Fruit fly (Drosophila melanogaster): Measurements from ENCODE around the gene CG12093.

CG12093 gene

DNA sequence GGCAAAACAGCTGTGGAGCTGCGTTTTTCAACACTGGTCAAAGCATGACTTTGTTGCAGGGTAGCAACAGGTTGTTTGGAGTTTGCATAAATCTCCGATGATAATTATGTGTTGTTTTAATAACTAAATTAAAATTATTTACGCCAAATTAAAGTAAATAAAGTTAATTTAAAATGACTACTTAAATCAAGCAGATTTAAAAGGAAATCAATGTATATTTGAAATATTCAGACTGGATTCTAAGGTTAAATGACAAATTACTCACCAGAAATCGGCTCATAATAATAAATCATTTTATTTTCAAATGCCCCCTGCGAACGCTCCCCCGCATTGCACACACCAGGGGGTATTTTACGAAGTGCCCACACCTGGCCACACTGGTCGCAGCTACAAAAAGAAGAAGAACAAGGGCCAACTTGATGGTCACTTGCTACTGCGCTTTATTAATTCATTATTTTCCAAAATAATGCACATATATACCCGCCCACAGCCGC, at the start of gene CG12093, which contains the start of gene Atg2:
Gene CG12093 (minus strand): TSS at position 40 of the 494 bp plus-strand sequence.
Gene Atg2 (plus strand): TSS at position 371 of the 494 bp plus-strand sequence.
- TF ChIP-seq CG17801 (GFP tag; optimal IDR thresholded peaks at IDR 0.05; ENCODE audit: partially characterized antibody), result peak; percentile 92

DNA sequence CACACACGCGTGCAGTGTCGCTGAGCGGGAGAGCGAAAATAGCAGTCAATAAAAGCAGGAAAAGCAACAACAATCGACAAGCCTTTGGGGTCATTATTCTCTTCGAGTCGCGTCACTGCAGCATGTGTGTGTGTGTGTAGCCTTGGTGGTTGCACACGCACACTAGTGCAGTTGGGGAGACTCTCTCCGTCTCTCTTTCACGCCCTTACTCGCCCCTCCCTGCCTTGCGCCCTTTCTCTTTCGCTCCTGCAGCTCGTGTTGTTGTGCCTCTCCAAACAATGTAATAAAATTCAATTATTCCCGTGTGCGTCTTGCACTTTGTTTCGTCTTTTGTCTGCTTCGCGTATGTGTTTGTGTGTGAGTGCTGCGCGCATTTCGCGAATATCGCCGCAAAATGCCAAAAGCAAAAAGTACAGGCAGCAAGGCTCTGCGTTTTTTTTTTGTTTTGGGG, 49.7 kb upstream of the CG12093 start:
- TF ChIP-seq CG17801 (GFP tag; optimal IDR thresholded peaks at IDR 0.05; ENCODE audit: partially characterized antibody), result no peak

DNA sequence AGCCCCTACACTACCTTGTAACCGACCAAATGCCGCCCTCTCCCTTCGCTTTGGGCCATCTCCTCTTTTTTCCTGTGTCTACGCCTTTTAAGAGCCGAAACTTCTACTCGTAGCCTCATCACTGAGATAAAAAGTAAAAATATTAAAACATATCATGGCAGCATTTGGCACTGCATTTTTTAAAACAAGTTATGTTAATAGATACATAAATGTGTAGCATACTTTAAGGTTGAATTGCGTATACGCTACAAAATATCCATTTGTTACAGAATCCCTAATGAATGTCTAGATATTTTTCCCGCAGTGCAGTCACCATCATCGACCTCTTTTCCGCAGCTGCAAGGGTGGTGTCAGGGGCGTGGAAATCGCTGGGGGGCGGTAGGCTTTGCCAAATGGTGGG, 49.1 kb upstream of the CG12093 start:
- no peak for TF ChIP-seq CG17801 (GFP tag; optimal IDR thresholded peaks at IDR 0.05; ENCODE audit: partially characterized antibody)

DNA sequence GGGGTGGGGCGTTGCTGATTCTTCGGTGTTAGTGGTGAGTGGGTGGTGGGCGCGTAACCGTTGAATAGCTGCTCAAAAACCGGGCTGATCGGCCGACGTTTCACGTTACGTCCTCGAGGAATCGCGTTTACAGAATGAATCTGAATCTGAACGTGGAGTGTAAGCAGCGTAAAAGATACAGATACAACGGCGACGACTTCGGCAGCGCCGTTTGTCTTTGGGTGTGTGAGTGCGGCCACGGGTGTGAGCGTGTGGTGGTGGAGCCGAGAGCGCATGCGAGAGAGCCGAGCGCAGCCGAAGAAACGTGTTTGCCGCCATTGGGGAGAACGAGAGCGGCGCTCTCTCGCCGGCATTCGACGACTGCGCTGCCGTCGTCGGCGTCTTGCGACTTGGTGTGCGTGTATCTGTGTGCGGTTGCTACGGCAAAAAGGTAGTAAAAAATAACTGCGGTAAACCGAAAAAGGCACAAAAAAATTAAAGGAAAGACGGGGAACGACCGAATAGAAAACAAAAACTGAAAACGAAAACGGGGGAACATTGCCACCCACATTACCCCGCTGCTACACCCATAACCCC, 47.2 kb upstream of the CG12093 start:
- peak; percentile 62 for TF ChIP-seq CG17801 (GFP tag; optimal IDR thresholded peaks at IDR 0.05; ENCODE audit: partially characterized antibody)

DNA sequence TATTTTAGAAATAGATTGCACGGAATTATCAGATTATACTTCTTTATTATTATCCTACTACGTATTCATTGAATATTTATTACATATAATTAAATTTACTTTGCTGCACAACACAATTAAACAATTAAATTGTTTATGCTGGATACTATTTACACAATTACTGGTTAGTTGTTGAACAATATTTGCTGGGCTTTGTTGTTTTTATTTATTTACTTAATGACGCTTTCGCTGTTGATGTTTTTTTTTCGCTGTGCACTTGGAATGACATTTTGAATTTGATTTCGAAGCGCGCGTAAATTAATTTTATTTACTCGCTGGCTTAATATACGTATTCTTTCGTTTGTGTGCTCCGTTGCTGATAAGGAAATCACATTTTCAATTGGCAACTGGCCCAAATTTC, 46.5 kb upstream of the CG12093 start:
- TF ChIP-seq CG17801 (GFP tag; optimal IDR thresholded peaks at IDR 0.05; ENCODE audit: partially characterized antibody), result no peak

DNA sequence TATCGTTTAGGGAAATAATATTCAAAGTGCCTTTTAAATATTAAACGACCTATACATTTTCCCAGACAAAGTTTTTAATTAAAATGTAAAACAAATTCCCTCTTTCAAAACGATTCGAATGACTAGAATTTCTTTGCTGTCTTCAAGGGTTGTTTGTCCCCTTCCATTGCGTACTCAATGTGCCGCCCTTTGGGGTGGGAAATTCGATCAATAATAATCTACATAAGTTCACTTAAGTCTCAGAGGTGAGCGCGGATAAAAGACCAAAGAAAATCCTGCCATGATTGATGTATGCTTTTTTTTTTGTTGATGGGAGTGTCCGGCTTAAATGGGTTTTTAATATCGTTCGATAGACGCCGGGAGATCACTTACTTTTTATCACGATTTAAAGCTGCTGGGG, 45.9 kb upstream of the CG12093 start:
- TF ChIP-seq CG17801 (GFP tag; optimal IDR thresholded peaks at IDR 0.05; ENCODE audit: partially characterized antibody), result no peak

DNA sequence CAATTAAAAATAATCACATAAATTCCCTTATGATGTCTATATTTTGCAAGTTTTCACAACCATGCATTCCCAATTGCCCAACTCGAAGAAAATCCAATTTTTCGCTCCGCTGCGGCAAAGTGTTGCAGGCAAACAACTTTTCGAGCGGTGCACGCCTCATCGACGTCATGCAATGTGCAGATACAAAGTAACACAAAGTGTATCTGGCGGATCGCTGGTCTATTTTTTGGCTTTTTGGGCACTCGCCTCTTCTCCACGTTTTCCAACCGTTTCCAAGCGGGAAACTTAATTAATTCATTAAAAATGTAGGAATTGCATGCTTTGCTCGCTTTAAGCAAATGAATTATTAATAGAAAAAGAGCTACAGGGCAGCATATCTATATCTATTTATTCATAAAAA, 45.0 kb upstream of the CG12093 start:
- TF ChIP-seq CG17801 (GFP tag; optimal IDR thresholded peaks at IDR 0.05; ENCODE audit: partially characterized antibody), result no peak

DNA sequence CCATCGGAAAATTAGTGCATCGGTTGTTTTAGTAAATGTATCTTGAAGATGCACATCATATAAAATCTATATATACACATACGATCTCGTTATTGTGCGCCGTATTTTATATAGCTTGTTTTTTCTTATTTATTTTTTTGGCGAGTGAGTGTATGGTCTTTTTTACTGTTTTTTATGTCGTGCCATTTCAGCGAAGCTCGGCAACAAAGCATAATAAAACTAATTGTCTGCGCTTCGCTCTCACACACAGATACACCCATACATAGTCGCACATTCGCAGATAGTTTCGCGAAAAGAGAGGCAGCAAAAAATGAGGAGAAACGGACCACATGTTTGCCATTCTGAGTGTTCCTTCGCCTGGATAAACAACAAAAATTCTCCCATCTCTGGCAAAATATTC, 44.1 kb upstream of the CG12093 start:
- peak; percentile 83 for TF ChIP-seq CG17801 (GFP tag; optimal IDR thresholded peaks at IDR 0.05; ENCODE audit: partially characterized antibody)

DNA sequence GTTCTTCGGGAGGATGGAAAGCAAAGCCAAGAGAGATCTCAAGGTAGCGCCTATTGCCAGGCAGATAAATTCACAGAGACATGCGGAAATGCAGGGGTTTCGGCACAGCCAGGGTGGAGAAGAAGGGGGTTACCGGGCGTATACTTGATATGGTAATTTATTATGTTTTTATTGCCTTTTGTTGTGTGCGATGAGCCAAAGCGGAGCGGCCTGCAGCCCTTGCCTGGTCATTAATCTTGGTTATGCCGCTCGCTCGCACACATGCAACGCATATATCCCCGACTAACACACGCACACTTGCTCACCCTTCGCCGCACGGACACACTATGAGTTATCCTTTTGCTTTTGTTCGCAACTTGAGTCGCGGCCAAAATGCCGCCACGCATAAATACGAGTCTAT, 42.8 kb upstream of the CG12093 start:
- no peak for TF ChIP-seq CG17801 (GFP tag; optimal IDR thresholded peaks at IDR 0.05; ENCODE audit: partially characterized antibody)

DNA sequence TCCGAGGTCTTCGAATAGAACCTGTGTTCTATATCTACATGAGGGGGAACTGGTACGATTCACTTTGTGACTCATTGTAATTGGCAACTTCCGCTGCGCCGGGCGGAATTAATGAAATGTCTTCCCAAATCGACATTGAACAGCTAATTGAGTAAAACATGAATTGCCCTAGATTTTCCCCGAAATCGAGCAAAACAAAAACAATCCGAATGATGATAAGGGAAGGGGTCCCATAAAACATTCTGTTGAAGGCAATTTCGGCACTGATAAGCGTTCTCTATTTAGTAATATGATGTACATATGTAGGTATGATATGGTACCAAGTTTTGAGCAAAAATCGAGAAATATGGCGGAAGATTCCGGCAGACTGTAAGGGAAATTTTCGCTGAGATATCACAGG, 36.0 kb upstream of the CG12093 start:
- TF ChIP-seq CG17801 (GFP tag; optimal IDR thresholded peaks at IDR 0.05; ENCODE audit: partially characterized antibody), result no peak

DNA sequence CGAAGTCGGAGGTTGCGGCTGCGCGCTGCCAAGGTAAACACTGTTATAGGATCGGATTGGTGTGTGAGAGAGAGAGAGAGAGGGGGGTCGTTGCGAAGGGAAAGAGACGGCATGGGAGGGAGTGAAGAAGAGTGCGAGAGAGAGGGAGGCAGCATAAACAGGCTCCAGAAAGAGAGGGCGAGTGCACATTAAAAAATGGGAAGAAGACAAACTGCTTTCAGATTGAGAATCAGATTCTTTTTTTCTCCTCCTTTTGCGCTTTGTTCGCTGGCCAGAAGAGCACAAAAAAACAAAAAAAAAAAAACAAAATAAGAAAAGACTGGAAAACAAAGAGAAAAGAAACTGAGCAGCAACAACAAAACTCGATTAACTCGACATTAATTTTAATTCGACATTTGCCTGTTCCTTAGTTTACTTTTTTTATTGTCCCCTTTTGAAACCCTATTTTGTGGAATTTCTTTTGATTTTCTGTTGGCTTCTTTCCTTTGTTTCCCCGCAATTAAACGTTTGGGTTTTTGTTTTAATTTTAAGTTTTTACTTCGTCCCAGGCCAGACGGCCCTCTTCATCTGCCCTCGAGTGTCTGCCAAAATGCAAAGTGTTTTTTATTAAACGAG, 34.6 kb upstream of the CG12093 start:
- TF ChIP-seq CG17801 (GFP tag; optimal IDR thresholded peaks at IDR 0.05; ENCODE audit: partially characterized antibody), result no peak

DNA sequence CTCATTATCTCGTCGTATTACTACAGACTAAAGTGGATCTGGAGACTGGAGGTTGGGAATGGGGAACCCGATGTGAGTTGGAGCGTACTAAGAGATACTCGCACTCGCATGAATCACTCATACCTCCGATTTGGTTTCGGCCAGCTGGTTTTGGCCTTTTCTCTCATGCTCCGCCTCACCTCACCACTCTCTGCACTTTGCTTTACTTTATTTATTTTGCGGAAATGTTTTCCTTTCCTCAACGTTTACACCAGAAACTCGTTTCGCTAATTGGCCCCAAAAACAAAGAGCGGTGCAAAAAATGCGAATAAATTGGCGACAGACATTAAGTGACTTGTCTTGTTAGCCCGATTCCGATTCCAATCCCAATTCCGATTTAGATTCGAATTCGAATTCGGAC, 33.6 kb upstream of the CG12093 start:
- TF ChIP-seq CG17801 (GFP tag; optimal IDR thresholded peaks at IDR 0.05; ENCODE audit: partially characterized antibody), result no peak

DNA sequence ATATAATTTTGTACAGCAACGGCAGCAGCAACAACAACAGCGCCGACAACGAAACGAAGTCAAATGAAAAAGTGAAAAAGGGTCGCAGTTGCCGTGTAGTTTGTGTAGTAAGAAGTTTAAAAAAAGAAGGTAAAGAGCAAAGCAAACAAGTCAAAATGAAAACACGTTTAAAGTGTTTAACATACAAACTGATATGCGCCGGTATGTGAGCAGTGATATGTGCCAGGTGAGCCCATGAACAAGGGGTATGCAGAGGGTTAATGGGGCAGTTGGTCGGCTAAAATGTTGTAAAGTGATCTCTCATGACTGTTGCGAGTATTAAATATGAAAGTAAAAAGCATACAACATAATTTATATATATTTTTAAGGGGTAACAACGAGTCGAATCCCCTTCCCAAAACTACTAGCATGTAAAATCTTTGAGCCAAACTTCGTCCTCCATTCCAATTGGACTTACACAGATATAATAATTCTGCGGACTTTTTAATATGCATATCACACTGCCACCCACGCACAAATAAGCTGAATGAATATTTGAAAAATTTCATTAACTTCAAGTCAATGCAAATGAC, 32.2 kb upstream of the CG12093 start:
- TF ChIP-seq CG17801 (GFP tag; optimal IDR thresholded peaks at IDR 0.05; ENCODE audit: partially characterized antibody), result no peak

DNA sequence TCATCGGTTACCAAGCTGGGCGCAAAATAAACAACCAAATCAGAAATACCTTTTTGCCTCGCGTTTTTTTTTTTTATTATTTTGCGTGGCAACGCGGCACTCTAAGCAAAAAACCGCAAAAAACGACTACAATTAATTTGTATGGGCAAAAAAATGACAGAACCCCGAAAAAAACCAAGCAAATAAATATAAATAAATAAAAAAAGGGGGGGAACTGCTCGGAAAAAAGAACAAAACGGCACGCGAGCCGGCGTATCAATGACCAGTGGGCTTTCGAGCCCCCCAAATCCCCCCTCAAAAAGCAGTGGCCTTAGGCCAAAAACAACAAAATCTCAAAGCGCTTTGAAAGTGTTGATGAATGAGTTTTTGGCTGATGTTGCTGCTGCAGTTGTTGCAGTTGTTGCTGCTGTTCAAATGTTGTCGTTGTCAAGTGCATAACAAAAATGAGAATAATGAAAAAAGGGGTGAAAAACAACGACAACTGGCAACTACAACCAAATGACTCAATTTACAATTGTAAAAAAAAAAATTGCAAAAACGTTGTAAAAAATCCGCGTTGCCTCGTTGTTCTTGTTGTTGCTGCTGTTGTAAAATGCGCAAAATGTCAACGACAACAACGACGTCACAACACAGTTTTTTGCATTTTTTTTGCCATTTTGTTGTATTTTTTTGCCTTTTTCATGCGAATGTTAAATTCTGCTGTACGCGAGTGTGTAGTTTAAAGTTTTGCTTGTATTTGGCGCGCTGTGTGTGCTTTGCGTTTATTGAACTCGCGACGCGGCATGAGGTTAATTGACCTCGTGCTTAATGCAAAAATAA, 31.5 kb upstream of the CG12093 start:
- TF ChIP-seq CG17801 (GFP tag; optimal IDR thresholded peaks at IDR 0.05; ENCODE audit: partially characterized antibody), result peak; percentile 98

DNA sequence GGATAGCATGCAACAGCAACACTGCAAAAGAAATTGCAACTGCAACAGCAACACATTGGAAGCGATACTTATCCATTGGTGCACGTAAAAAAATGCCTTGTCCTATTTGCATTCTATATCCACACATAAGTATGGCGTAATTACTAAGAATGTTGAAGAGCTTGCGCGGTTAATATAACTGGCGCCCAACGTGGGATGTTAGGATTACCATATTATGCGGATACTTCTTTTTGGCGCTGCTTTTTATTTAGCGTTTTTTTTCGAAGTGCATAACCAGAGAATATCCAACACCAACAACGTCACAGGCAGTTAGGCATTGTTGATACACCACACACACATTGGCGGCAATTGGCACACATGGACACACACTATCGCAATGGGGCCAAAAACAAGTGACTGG, 28.3 kb upstream of the CG12093 start:
- TF ChIP-seq CG17801 (GFP tag; optimal IDR thresholded peaks at IDR 0.05; ENCODE audit: partially characterized antibody), result no peak

Measured in ovary, adult (tissue).